Worm (Caenorhabditis elegans): Measurements from ENCODE around the gene ceh-79.

DNA sequence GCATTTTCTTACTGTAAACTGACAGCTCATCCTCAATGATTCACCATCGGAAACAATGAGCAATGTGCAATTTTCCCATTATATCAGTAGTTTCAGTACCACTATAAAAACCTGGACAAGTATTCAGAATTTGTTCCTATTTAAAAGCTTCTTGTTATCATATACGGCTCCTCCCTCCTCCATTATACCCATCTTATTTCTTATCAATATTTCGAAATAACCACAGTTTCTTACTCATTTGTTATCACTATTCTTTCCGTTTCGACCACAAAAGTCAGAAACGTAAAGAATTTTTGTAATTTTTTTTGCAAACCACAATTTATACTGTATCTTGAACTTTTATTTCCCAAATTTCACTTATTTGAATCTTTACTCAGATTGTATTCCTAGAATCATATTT, 33.6 kb upstream of the ceh-79 start:
- TF ChIP-seq ztf-25 (GFP tag; IDR thresholded peaks at IDR 0.05) (no peak), F49E8.2 (tag; optimal IDR thresholded peaks at IDR 0.05; ENCODE audit: insufficient read depth) (no peak), F23B12.7 (tag; optimal IDR thresholded peaks at IDR 0.05; ENCODE audit: insufficient read depth) (no peak), attf-5 (GFP tag; optimal IDR thresholded peaks at IDR 0.05) (no peak), ztf-26 (tag; optimal IDR thresholded peaks at IDR 0.05) (no peak), ztf-28 (GFP tag; IDR thresholded peaks at IDR 0.05) (no peak), lin-26 (GFP tag; IDR thresholded peaks at IDR 0.05) (no peak), unc-62 (GFP tag; optimal IDR thresholded peaks at IDR 0.05) (no peak), athp-1 (tag; optimal IDR thresholded peaks at IDR 0.05) (no peak)
